Worm (Caenorhabditis elegans) whole organism, L2 larva: ENCODE measurements around the gene F39B3.3.
"Not testable (repeated sequence)": the region's sequence is repeated elsewhere in the genome, so short reads cannot be mapped to it uniquely, and the experiment has no call there.

Experiments
- C34F6.9 ChIP-seq: fragments of 150-350 bp; optimal IDR thresholded peaks from 2 replicates; lab custom pipeline; 2014; ENCODE audit warnings: missing biosample characterization, missing genetic modification characterization
- F13H6.1 ChIP-seq: sonication (generic microtip); optimal IDR thresholded peaks from 2 replicates; lab custom pipeline; 2016; ENCODE audit warnings: missing genetic modification characterization, missing compliant biosample characterization
- R02D3.7 ChIP-seq: fragments of 150-350 bp; optimal IDR thresholded peaks from 2 replicates; lab custom pipeline; 2014; ENCODE audit warnings: missing biosample characterization, missing genetic modification characterization
- Y55F3AM.14 ChIP-seq: fragments of 200-800 bp; sonication (Bioruptor generic); optimal IDR thresholded peaks from 2 replicates; lab custom pipeline; 2018; ENCODE audit warnings: mild to moderate bottlenecking, missing genetic modification characterization, missing compliant biosample characterization
- ZK546.5 ChIP-seq: sonication (generic microtip); optimal IDR thresholded peaks from 2 replicates; lab custom pipeline; 2017; ENCODE audit warnings: missing biosample characterization, missing genetic modification characterization
- alr-1 ChIP-seq: fragments of 150-350 bp; optimal IDR thresholded peaks from 2 replicates; lab custom pipeline; 2014; ENCODE audit warnings: missing biosample characterization, missing genetic modification characterization
- aly-2 ChIP-seq: fragments of 150-350 bp; optimal IDR thresholded peaks from 2 replicates; lab custom pipeline; 2014; ENCODE audit warnings: missing biosample characterization, missing genetic modification characterization
- ama-1 ChIP-seq: fragments of 150-350 bp; optimal IDR thresholded peaks from 2 replicates; lab custom pipeline; 2018; ENCODE audit warnings: inconsistent platforms
- blmp-1 ChIP-seq: sonication (generic microtip); optimal IDR thresholded peaks from 2 replicates; lab custom pipeline; 2017; ENCODE audit warnings: missing genetic modification characterization, mild to moderate bottlenecking, missing compliant biosample characterization, antibody characterized with exemption, moderate library complexity; ENCODE audit not compliant: insufficient read depth
- ceh-16 ChIP-seq: fragments of 150-350 bp; optimal IDR thresholded peaks from 2 replicates; lab custom pipeline; 2014; ENCODE audit warnings: missing biosample characterization, missing genetic modification characterization
- ceh-82 ChIP-seq: fragments of 150-350 bp; optimal IDR thresholded peaks from 2 replicates; lab custom pipeline; 2014; ENCODE audit warnings: missing biosample characterization, missing genetic modification characterization
- crh-2 ChIP-seq: sonication (generic microtip); optimal IDR thresholded peaks from 2 replicates; lab custom pipeline; 2017; ENCODE audit warnings: missing biosample characterization, missing genetic modification characterization
- dmd-4 ChIP-seq: sonication (generic microtip); optimal IDR thresholded peaks from 2 replicates; lab custom pipeline; 2017; ENCODE audit warnings: missing biosample characterization, missing genetic modification characterization
- egl-27 ChIP-seq: sonication (generic microtip); optimal IDR thresholded peaks from 3 replicates; lab custom pipeline; 2017; ENCODE audit warnings: missing biosample characterization, missing genetic modification reagents, missing genetic modification characterization
- elt-1 ChIP-seq: fragments of 150-350 bp; optimal IDR thresholded peaks from 2 replicates; lab custom pipeline; 2014; ENCODE audit warnings: missing biosample characterization, missing genetic modification characterization
- elt-3 ChIP-seq: sonication (generic microtip); optimal IDR thresholded peaks from 2 replicates; lab custom pipeline; 2017; ENCODE audit warnings: missing biosample characterization, missing genetic modification characterization
- fos-1 ChIP-seq: fragments of 150-350 bp; optimal IDR thresholded peaks from 2 replicates; lab custom pipeline; 2014; ENCODE audit warnings: missing biosample characterization, missing genetic modification characterization
- gmeb-1 ChIP-seq: fragments of 150-350 bp; optimal IDR thresholded peaks from 2 replicates; lab custom pipeline; 2014; ENCODE audit warnings: missing biosample characterization, missing genetic modification characterization
- lin-11 ChIP-seq: fragments of 150-350 bp; sonication (generic microtip); optimal IDR thresholded peaks from 2 replicates; lab custom pipeline; 2014; ENCODE audit warnings: missing biosample characterization, missing genetic modification characterization, inconsistent platforms, mixed read lengths
- lin-13 ChIP-seq: fragments of 150-350 bp; optimal IDR thresholded peaks from 2 replicates; lab custom pipeline; 2014; ENCODE audit warnings: missing biosample characterization, missing genetic modification reagents, missing genetic modification characterization
- lin-39 ChIP-seq: fragments of 150-350 bp; optimal IDR thresholded peaks from 2 replicates; lab custom pipeline; 2014; ENCODE audit warnings: missing biosample characterization, missing genetic modification reagents, missing genetic modification characterization
- lsy-2 ChIP-seq, 2 experiments: fragments of 150-350 bp in 1 of 2; sonication (generic microtip) in 1 of 2; optimal IDR thresholded peaks; 2 replicates each; lab custom pipeline; 2014 to 2017; ENCODE audit warnings: missing biosample characterization in 2 of 2, missing genetic modification characterization in 2 of 2
- mab-5 ChIP-seq: fragments of 150-350 bp; optimal IDR thresholded peaks from 2 replicates; lab custom pipeline; 2014; ENCODE audit warnings: missing biosample characterization, missing genetic modification characterization
- mbf-1 ChIP-seq: sonication (generic microtip); optimal IDR thresholded peaks from 2 replicates; lab custom pipeline; 2017; ENCODE audit warnings: missing biosample characterization, missing genetic modification characterization
- mdl-1 ChIP-seq, 2 experiments: fragments of 150-350 bp in 1 of 2; sonication (generic microtip) in 1 of 2; optimal IDR thresholded peaks; 2 replicates each; lab custom pipeline; 2017; ENCODE audit warnings: missing biosample characterization in 2 of 2, missing genetic modification characterization in 2 of 2
- nhr-10 ChIP-seq: sonication (generic microtip); optimal IDR thresholded peaks from 2 replicates; lab custom pipeline; 2017; ENCODE audit warnings: missing biosample characterization, missing genetic modification characterization
- nhr-11 ChIP-seq: fragments of 150-350 bp; optimal IDR thresholded peaks from 2 replicates; lab custom pipeline; 2014; ENCODE audit warnings: missing biosample characterization, missing genetic modification characterization
- nhr-12 ChIP-seq: fragments of 150-350 bp; optimal IDR thresholded peaks from 2 replicates; lab custom pipeline; 2014; ENCODE audit warnings: missing biosample characterization, missing genetic modification characterization
- nhr-129 ChIP-seq: fragments of 150-350 bp; optimal IDR thresholded peaks from 2 replicates; lab custom pipeline; 2014; ENCODE audit warnings: missing biosample characterization, missing genetic modification characterization
- nhr-21 ChIP-seq: fragments of 150-350 bp; optimal IDR thresholded peaks from 2 replicates; lab custom pipeline; 2014; ENCODE audit warnings: missing biosample characterization, missing genetic modification characterization
- nhr-23 ChIP-seq: fragments of 150-350 bp; optimal IDR thresholded peaks from 2 replicates; lab custom pipeline; 2014; ENCODE audit warnings: missing biosample characterization, missing genetic modification reagents, missing genetic modification characterization
- nhr-237 ChIP-seq: fragments of 150-350 bp; optimal IDR thresholded peaks from 2 replicates; lab custom pipeline; 2014; ENCODE audit warnings: missing biosample characterization, missing genetic modification characterization
- nhr-25 ChIP-seq: fragments of 150-350 bp; sonication (generic microtip); optimal IDR thresholded peaks from 3 replicates; lab custom pipeline; 2014; ENCODE audit warnings: missing biosample characterization, missing genetic modification characterization
- nhr-6 ChIP-seq: fragments of 150-350 bp; optimal IDR thresholded peaks from 2 replicates; lab custom pipeline; 2014; ENCODE audit warnings: missing biosample characterization, missing genetic modification characterization
- nhr-77 ChIP-seq: fragments of 150-350 bp; optimal IDR thresholded peaks from 2 replicates; lab custom pipeline; 2014; ENCODE audit warnings: missing biosample characterization, missing genetic modification characterization
- peb-1 ChIP-seq: fragments of 150-350 bp; optimal IDR thresholded peaks from 2 replicates; lab custom pipeline; 2014; ENCODE audit warnings: missing biosample characterization, missing genetic modification characterization
- sem-4 ChIP-seq: fragments of 150-350 bp; optimal IDR thresholded peaks from 2 replicates; lab custom pipeline; 2014; ENCODE audit warnings: missing biosample characterization, missing genetic modification reagents, missing genetic modification characterization
- skn-1 ChIP-seq: sonication (generic microtip); optimal IDR thresholded peaks from 2 replicates; lab custom pipeline; 2017; ENCODE audit warnings: missing biosample characterization, missing genetic modification characterization
- sma-3 ChIP-seq: sonication (generic microtip); optimal IDR thresholded peaks from 2 replicates; lab custom pipeline; 2016; ENCODE audit warnings: missing genetic modification reagents, missing genetic modification characterization, missing compliant biosample characterization
- sma-9 ChIP-seq, 2 experiments: fragments of 150-350 bp in 1 of 2; sonication (generic microtip) in 1 of 2; optimal IDR thresholded peaks; 2 replicates each; lab custom pipeline; 2014 to 2016; ENCODE audit warnings: missing genetic modification characterization in 2 of 2, mild to moderate bottlenecking in 1 of 2, missing biosample characterization in 1 of 2, missing compliant biosample characterization in 1 of 2, missing genetic modification reagents in 1 of 2, moderate library complexity in 1 of 2
- snpc-4 ChIP-seq: fragments of 150-350 bp; optimal IDR thresholded peaks from 2 replicates; lab custom pipeline; 2014; ENCODE audit warnings: missing biosample characterization, missing genetic modification characterization
- unc-39 ChIP-seq: fragments of 150-350 bp; optimal IDR thresholded peaks from 2 replicates; lab custom pipeline; 2014; ENCODE audit warnings: missing biosample characterization, missing genetic modification characterization
- unc-55 ChIP-seq: fragments of 150-350 bp; sonication (generic microtip); optimal IDR thresholded peaks from 3 replicates; lab custom pipeline; 2014; ENCODE audit warnings: missing biosample characterization, missing genetic modification reagents, missing genetic modification characterization
- unc-62 ChIP-seq: fragments of 150-350 bp; optimal IDR thresholded peaks from 2 replicates; lab custom pipeline; 2014; ENCODE audit warnings: missing biosample characterization, missing genetic modification reagents, missing genetic modification characterization
- zag-1 ChIP-seq: fragments of 150-350 bp; optimal IDR thresholded peaks from 2 replicates; lab custom pipeline; 2014; ENCODE audit warnings: missing biosample characterization, missing genetic modification characterization
- ztf-1 ChIP-seq: fragments of 200-800 bp; sonication (Bioruptor generic); conservative IDR thresholded peaks from 2 replicates; pipeline ENCODE4 v1.3.6; 2022; ENCODE audit warnings: missing genetic modification characterization, missing compliant biosample characterization
- ztf-11 ChIP-seq: sonication (generic microtip); optimal IDR thresholded peaks from 2 replicates; lab custom pipeline; 2017; ENCODE audit warnings: missing biosample characterization, missing genetic modification characterization
- ztf-4 ChIP-seq: fragments of 150-350 bp; optimal IDR thresholded peaks from 2 replicates; lab custom pipeline; 2014; ENCODE audit warnings: missing biosample characterization, missing genetic modification characterization

The F39B3.3 gene

ce11 chrX:17579011-17579410 is at the start of gene F39B3.3:
Gene F39B3.3, minus strand, starts transcription at chrX:17579111.
- not testable (repeated sequence) for TF ChIP-seq crh-2, ceh-82, nhr-6 (tag; lab: Kevin White, UChicago)

ce11 chrX:17628345-17628744 is 49.4 kb upstream of the F39B3.3 start:
- TF ChIP-seq ama-1, result no peak
- TF ChIP-seq zag-1 (tag; lab: Kevin White, UChicago), result peak; percentile 65
- no peak for TF ChIP-seq unc-39 (tag; lab: Kevin White, UChicago)
- peak; percentile 52 for TF ChIP-seq sma-9 (GFP tag; optimal IDR thresholded peaks at IDR 0.05; lab: Kevin White, UChicago)
- no peak for TF ChIP-seq sma-9 (tag; optimal IDR thresholded peaks at IDR 0.05; lab: Kevin White, UChicago)
- no peak for TF ChIP-seq ztf-11
- no peak for TF ChIP-seq ztf-1 (GFP tag; lab: Robert Waterston, UW)
- no peak for TF ChIP-seq nhr-237 (tag; lab: Kevin White, UChicago)
- no peak for TF ChIP-seq alr-1 (tag; lab: Kevin White, UChicago)
- TF ChIP-seq lin-11 (tag; lab: Kevin White, UChicago), result peak; percentile 29
- no peak for TF ChIP-seq gmeb-1 (tag; lab: Kevin White, UChicago)
- TF ChIP-seq egl-27, result no peak
- no peak for TF ChIP-seq nhr-12 (tag; lab: Kevin White, UChicago)
- no peak for TF ChIP-seq lin-39 (tag; lab: Kevin White, UChicago)
- TF ChIP-seq lin-13, result no peak
- no peak for TF ChIP-seq nhr-21
- no peak for TF ChIP-seq Y55F3AM.14 (GFP tag; lab: Kevin White, UChicago)
- TF ChIP-seq mab-5, result peak; percentile 51
- no peak for TF ChIP-seq blmp-1 (tag; lab: Kevin White, UChicago)
- TF ChIP-seq mdl-1 (tag; optimal IDR thresholded peaks at IDR 0.05; lab: Kevin White, UChicago), result peak; percentile 20 to 42
- TF ChIP-seq aly-2 (tag; lab: Kevin White, UChicago), result no peak
- no peak for TF ChIP-seq nhr-6 (tag; lab: Kevin White, UChicago)
- TF ChIP-seq nhr-129 (tag; lab: Kevin White, UChicago), result peak; percentile 66
- TF ChIP-seq dmd-4, result no peak
- TF ChIP-seq unc-55 (GFP tag; lab: Kevin White, UChicago), result peak; percentile 65
- TF ChIP-seq nhr-11 (tag; lab: Kevin White, UChicago), result no peak
- no peak for TF ChIP-seq nhr-77 (tag; lab: Kevin White, UChicago)
- TF ChIP-seq nhr-25 (tag; lab: Kevin White, UChicago), result no peak
- TF ChIP-seq nhr-23 (tag; lab: Kevin White, UChicago), result no peak
- TF ChIP-seq elt-3 (tag; lab: Kevin White, UChicago), result no peak
- TF ChIP-seq ceh-16 (tag; lab: Kevin White, UChicago), result no peak
- TF ChIP-seq snpc-4 (tag; lab: Kevin White, UChicago), result no peak
- TF ChIP-seq mbf-1 (tag; lab: Kevin White, UChicago), result no peak
- peak; percentile 33 for TF ChIP-seq ztf-4 (tag; lab: Kevin White, UChicago)
- TF ChIP-seq crh-2 (tag; lab: Kevin White, UChicago), result peak; percentile 15
- TF ChIP-seq R02D3.7 (tag; lab: Kevin White, UChicago), result no peak
- TF ChIP-seq F13H6.1 (tag; lab: Kevin White, UChicago), result peak; percentile 63
- no peak for TF ChIP-seq ZK546.5 (tag; lab: Kevin White, UChicago)
- no peak for TF ChIP-seq ceh-82 (tag; lab: Kevin White, UChicago)
- no peak for TF ChIP-seq nhr-10
- TF ChIP-seq C34F6.9 (tag; lab: Kevin White, UChicago), result peak; percentile 70
- no peak for TF ChIP-seq unc-62 (GFP tag; lab: Kevin White, UChicago)
- no peak for TF ChIP-seq peb-1
- TF ChIP-seq lsy-2 (tag; optimal IDR thresholded peaks at IDR 0.05; lab: Kevin White, UChicago), result peak in 1 of 2 experiments; percentile 31
- no peak for TF ChIP-seq sma-3 (GFP tag; lab: Kevin White, UChicago)
- no peak for TF ChIP-seq sem-4 (tag; lab: Kevin White, UChicago)
- TF ChIP-seq elt-1, result no peak
- TF ChIP-seq skn-1 (tag; lab: Kevin White, UChicago), result no peak
- no peak for TF ChIP-seq fos-1
- TF ChIP-seq, all 48 proteins: peak for 12
